Worm (Caenorhabditis elegans): Measurements from ENCODE around the gene meg-3.

Gene meg-3

ce11 chrX:1962273-1962672, 27.1 kb downstream of the meg-3 start, which contains the start of gene F52D2.7:
Gene F52D2.7, plus strand, starts transcription at chrX:1962573.
- TF ChIP-seq ztf-1 (GFP tag; conservative IDR thresholded peaks at IDR 0.05) (no peak), zag-1 (tag; optimal IDR thresholded peaks at IDR 0.05) (no peak), C34F6.9 (tag; optimal IDR thresholded peaks at IDR 0.05) (no peak)

ce11 chrX:1960895-1961715, 28.3 kb downstream of the meg-3 start:
- TF ChIP-seq lsy-2 (tag; optimal IDR thresholded peaks at IDR 0.05) = peak in 1 of 2 experiments; percentile 31
- no peak for TF ChIP-seq mdl-1 (tag; optimal IDR thresholded peaks at IDR 0.05)
- TF ChIP-seq lin-13 (GFP tag; optimal IDR thresholded peaks at IDR 0.05) = peak; percentile 11
- TF ChIP-seq nhr-23 (tag; optimal IDR thresholded peaks at IDR 0.05) = no peak
- TF ChIP-seq crh-2 (tag; optimal IDR thresholded peaks at IDR 0.05) = peak; percentile 3
- TF ChIP-seq dmd-4 (tag; optimal IDR thresholded peaks at IDR 0.05) = no peak
- TF ChIP-seq gmeb-1 (tag; optimal IDR thresholded peaks at IDR 0.05) = peak; percentile 7
- TF ChIP-seq sma-9 (GFP tag; optimal IDR thresholded peaks at IDR 0.05) = peak; percentile 9
- no peak for TF ChIP-seq sma-9 (tag; optimal IDR thresholded peaks at IDR 0.05)
- no peak for TF ChIP-seq nhr-11 (tag; optimal IDR thresholded peaks at IDR 0.05)
- TF ChIP-seq unc-55 (GFP tag; optimal IDR thresholded peaks at IDR 0.05) = peak; percentile 18
- TF ChIP-seq sem-4 (tag; optimal IDR thresholded peaks at IDR 0.05) = no peak
- no peak for TF ChIP-seq alr-1 (tag; optimal IDR thresholded peaks at IDR 0.05)
- TF ChIP-seq sma-3 (GFP tag; optimal IDR thresholded peaks at IDR 0.05) = peak; percentile 8
- no peak for TF ChIP-seq ceh-16 (tag; optimal IDR thresholded peaks at IDR 0.05)
- TF ChIP-seq zag-1 (tag; optimal IDR thresholded peaks at IDR 0.05) = no peak
- TF ChIP-seq lin-39 (tag; optimal IDR thresholded peaks at IDR 0.05) = no peak
- no peak for TF ChIP-seq peb-1 (tag; optimal IDR thresholded peaks at IDR 0.05)
- no peak for TF ChIP-seq nhr-25 (tag; optimal IDR thresholded peaks at IDR 0.05)
- TF ChIP-seq lin-11 (tag; optimal IDR thresholded peaks at IDR 0.05) = no peak
- peak; percentile 49 for TF ChIP-seq fos-1 (tag; optimal IDR thresholded peaks at IDR 0.05)
- TF ChIP-seq F13H6.1 (tag; optimal IDR thresholded peaks at IDR 0.05) = peak; percentile 14
- TF ChIP-seq nhr-129 (tag; optimal IDR thresholded peaks at IDR 0.05) = peak; percentile 41
- TF ChIP-seq C34F6.9 (tag; optimal IDR thresholded peaks at IDR 0.05) = peak; percentile 36

- TF ChIP-seq nhr-21 (tag; optimal IDR thresholded peaks at IDR 0.05) = no peak
- TF ChIP-seq ceh-16 (tag; optimal IDR thresholded peaks at IDR 0.05) = no peak
- no peak for TF ChIP-seq nhr-6 (tag; optimal IDR thresholded peaks at IDR 0.05)
- no peak for TF ChIP-seq gmeb-1 (tag; optimal IDR thresholded peaks at IDR 0.05)
- TF ChIP-seq snpc-4 (tag; optimal IDR thresholded peaks at IDR 0.05) = no peak
- no peak for TF ChIP-seq dmd-4 (tag; optimal IDR thresholded peaks at IDR 0.05)
- TF ChIP-seq lsy-2 (tag; optimal IDR thresholded peaks at IDR 0.05) = no peak
- TF ChIP-seq ama-1 (optimal IDR thresholded peaks at IDR 0.05) = no peak
- no peak for TF ChIP-seq ZK546.5 (tag; optimal IDR thresholded peaks at IDR 0.05)
- TF ChIP-seq nhr-237 (tag; optimal IDR thresholded peaks at IDR 0.05) = no peak
- TF ChIP-seq mdl-1 (tag; optimal IDR thresholded peaks at IDR 0.05) = no peak
- TF ChIP-seq R02D3.7 (tag; optimal IDR thresholded peaks at IDR 0.05) = no peak
- TF ChIP-seq F13H6.1 (tag; optimal IDR thresholded peaks at IDR 0.05) = no peak
- TF ChIP-seq sem-4 (tag; optimal IDR thresholded peaks at IDR 0.05) = no peak
- TF ChIP-seq lin-13 (GFP tag; optimal IDR thresholded peaks at IDR 0.05) = no peak
- TF ChIP-seq unc-62 (GFP tag; optimal IDR thresholded peaks at IDR 0.05) = no peak
- TF ChIP-seq alr-1 (tag; optimal IDR thresholded peaks at IDR 0.05) = no peak
- no peak for TF ChIP-seq Y55F3AM.14 (GFP tag; optimal IDR thresholded peaks at IDR 0.05)
Measured at ce11 chrX:1959063-1959462, 30.3 kb downstream of the meg-3 start.

DNA sequence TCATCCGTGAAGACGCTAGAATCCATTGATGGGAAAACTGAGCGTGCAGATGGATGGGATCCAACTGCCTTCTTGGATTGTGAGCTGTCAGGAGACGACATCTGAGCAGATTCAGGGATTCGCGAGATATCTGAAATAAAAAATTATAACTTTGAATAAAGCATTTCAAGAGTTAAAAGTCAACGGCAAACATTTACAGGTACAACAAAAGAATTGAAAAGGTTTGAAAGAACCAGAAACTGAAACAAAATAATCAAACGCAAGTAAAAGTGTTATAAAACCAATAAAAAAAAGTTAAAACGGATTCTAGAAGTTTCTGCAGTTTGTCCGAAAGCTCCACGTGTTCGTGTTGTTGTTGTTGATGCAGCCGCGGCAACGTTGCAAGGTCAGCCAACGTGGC, 49.5 kb downstream of the meg-3 start, which contains the start of gene Y59E1A.4:
TSS of gene Y59E1A.4 (minus strand) at position 101 of the 400 bp plus-strand sequence.
- TF ChIP-seq nhr-6 (tag; optimal IDR thresholded peaks at IDR 0.05) (no peak), peb-1 (tag; optimal IDR thresholded peaks at IDR 0.05) (no peak), zag-1 (tag; optimal IDR thresholded peaks at IDR 0.05) (no peak), mbf-1 (tag; optimal IDR thresholded peaks at IDR 0.05) (no peak), lin-13 (GFP tag; optimal IDR thresholded peaks at IDR 0.05) (no peak), ztf-4 (tag; optimal IDR thresholded peaks at IDR 0.05) (no peak), lin-11 (tag; optimal IDR thresholded peaks at IDR 0.05) (no peak), ceh-16 (tag; optimal IDR thresholded peaks at IDR 0.05) (no peak), nhr-237 (tag; optimal IDR thresholded peaks at IDR 0.05) (no peak)

All from whole organism, L2 larva.